Worm (Caenorhabditis elegans): Measurements from ENCODE around the gene sgn-1.

DNA sequence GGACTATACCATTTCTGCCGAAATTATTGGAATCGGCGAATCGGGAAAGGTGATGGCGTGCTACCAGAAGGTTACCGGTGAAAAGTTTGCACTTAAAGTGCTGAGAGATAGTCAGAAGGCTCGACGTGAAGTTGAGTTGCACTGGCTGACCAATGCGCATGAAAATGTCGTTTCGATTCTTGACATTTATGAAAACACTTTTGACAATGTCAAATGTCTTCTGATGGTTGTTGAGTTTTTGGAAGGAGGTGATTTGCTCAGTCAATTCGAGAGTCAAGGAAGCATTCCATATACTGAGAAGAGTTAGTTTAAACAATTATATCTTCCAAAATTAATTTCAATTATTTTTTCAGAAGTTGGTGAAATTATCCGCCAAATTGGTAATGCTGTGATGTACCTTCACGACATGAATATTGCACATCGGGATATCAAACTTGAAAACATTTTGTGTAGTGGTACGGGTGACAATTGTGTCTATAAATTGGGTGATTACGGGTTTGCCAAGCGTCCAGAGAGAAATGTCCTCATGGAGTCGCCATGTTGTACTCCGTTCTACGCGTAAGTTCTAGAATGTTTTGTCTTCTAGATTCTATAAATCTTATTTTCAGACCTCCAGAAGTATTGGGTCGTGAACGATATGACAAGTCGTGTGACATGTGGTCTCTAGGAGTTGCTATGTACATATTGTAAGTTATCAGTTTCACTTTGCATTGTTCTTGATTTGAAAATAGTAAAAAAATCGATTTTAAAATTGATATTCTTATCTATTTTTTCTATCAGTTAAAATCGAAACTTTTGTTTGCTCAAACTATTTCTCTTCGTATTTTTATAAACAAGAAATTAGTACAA, 37.8 kb downstream of the sgn-1 start:
- TF ChIP-seq lin-35 (GFP tag; optimal IDR thresholded peaks at IDR 0.05) (no peak), mep-1 (tag; optimal IDR thresholded peaks at IDR 0.05) (no peak), tbx-2 (tag; optimal IDR thresholded peaks at IDR 0.05) (no peak), mef-2 (tag; optimal IDR thresholded peaks at IDR 0.05) (no peak), efl-1 (optimal IDR thresholded peaks at IDR 0.05) (no peak), efl-1 (GFP tag; optimal IDR thresholded peaks at IDR 0.05 in 1 of 2) (peak in 1 of 2 experiments; percentile 15), snpc-4 (tag; optimal IDR thresholded peaks at IDR 0.05) (no peak), unc-30 (tag; optimal IDR thresholded peaks at IDR 0.05) (no peak), nhr-11 (tag; optimal IDR thresholded peaks at IDR 0.05) (no peak), nhr-71 (tag; optimal IDR thresholded peaks at IDR 0.05) (no peak), unc-62 (GFP tag; optimal IDR thresholded peaks at IDR 0.05) (no peak)

All from whole organism, L1 larva.